Fruit fly (Drosophila melanogaster) whole organism: ENCODE measurements around the gene Kaz-m1.

Experiments used
- pan ChIP-seq: fragments of >200 bp; optimal IDR thresholded peaks from 2 replicates; lab custom pipeline; 2017
- psq ChIP-seq: fragments of >200 bp; optimal IDR thresholded peaks from 2 replicates; lab custom pipeline; 2017

dm6 chr3R:26005619-26005977, 8.9 kb upstream of the Kaz-m1 start:
- TF ChIP-seq pan (lab: Kevin White, UChicago) (no peak), psq (lab: Kevin White, UChicago) (no peak)
